Worm (Caenorhabditis elegans): ENCODE results near the gene F22F7.12.

F22F7.12 gene

DNA sequence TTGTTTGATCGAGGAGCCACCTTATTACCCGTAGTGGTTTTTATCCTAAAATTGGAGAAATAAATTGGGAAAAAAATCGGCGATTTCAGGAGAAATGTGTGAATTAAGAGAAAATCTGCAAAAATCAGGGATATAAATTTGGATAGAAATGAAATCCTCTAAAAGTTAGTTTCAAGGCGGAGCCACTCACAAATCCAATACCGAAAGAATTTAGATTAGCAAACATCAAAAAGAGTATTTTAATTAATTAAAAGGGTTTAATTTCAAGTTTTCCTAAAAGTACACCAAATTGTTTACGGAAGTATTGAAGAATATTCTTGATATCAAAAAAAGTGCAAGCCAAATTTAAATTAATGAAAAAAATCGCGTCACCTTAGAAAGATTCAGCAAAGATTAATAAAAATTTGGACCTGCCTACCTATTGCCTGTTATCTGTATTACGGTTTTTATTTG, 22.4 kb downstream of the F22F7.12 start, which contains the start of gene F22F7.8:
Gene F22F7.8 (minus strand): TSS at position 51 of the 453 bp plus-strand sequence.
- TF ChIP-seq nhr-25 (tag; optimal IDR thresholded peaks at IDR 0.05): no peak
- TF ChIP-seq snpc-4 (tag; optimal IDR thresholded peaks at IDR 0.05): no peak
- no peak for TF ChIP-seq nhr-67 (tag; optimal IDR thresholded peaks at IDR 0.05)
- no peak for TF ChIP-seq ama-1 (optimal IDR thresholded peaks at IDR 0.05)
- TF ChIP-seq nhr-11 (tag; optimal IDR thresholded peaks at IDR 0.05): no peak
- no peak for TF ChIP-seq fos-1 (tag; optimal IDR thresholded peaks at IDR 0.05)
- no peak for TF ChIP-seq zag-1 (tag; optimal IDR thresholded peaks at IDR 0.05)
- TF ChIP-seq ZK546.5 (tag; optimal IDR thresholded peaks at IDR 0.05): no peak
- no peak for TF ChIP-seq daf-12 (tag; optimal IDR thresholded peaks at IDR 0.05)
- no peak for TF ChIP-seq nhr-76 (tag; optimal IDR thresholded peaks at IDR 0.05)
- TF ChIP-seq ceh-28 (tag; optimal IDR thresholded peaks at IDR 0.05): no peak
- TF ChIP-seq unc-39 (tag; optimal IDR thresholded peaks at IDR 0.05): no peak
- TF ChIP-seq pha-4 (tag; optimal IDR thresholded peaks at IDR 0.05): no peak
- no peak for TF ChIP-seq lin-39 (tag; optimal IDR thresholded peaks at IDR 0.05)
- no peak for TF ChIP-seq skn-1 (tag; optimal IDR thresholded peaks at IDR 0.05)

DNA sequence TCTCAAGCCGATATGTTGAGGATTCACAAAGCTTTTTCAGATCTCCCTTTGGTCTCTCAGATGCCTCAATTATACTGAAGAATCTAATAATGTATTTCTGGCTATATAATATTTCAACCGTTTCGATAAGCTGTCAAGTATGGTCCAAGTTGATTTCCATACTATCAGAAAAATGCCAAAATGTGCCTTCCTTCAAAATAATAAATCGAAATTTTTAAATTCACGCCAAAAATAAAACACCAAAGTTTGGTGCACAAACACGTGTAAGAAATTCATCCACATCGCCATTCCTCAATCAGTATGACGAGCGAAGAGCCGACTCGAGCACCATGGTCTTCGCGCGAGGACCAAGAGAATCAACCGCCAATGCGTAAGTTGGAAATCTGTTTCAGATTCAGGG, 24.8 kb downstream of the F22F7.12 start, which contains the start of gene F22F7.11:
Gene F22F7.11 (plus strand): TSS at position 301 of the 400 bp plus-strand sequence.
- TF ChIP-seq nhr-25 (tag; optimal IDR thresholded peaks at IDR 0.05) (no peak), R02D3.7 (tag; optimal IDR thresholded peaks at IDR 0.05) (no peak), jun-1 (tag; optimal IDR thresholded peaks at IDR 0.05) (no peak), elt-2 (tag; optimal IDR thresholded peaks at IDR 0.05) (no peak), pha-4 (tag; optimal IDR thresholded peaks at IDR 0.05) (no peak), hmg-11 (tag; optimal IDR thresholded peaks at IDR 0.05) (no peak), skn-1 (tag; optimal IDR thresholded peaks at IDR 0.05) (no peak), ceh-16 (tag; optimal IDR thresholded peaks at IDR 0.05) (no peak), nhr-11 (tag; optimal IDR thresholded peaks at IDR 0.05) (no peak), ZK546.5 (tag; optimal IDR thresholded peaks at IDR 0.05) (no peak), snpc-4 (tag; optimal IDR thresholded peaks at IDR 0.05) (no peak), nhr-43 (tag; optimal IDR thresholded peaks at IDR 0.05; ENCODE audit: poor library complexity, severe bottlenecking) (no peak), mml-1 (tag; optimal IDR thresholded peaks at IDR 0.05) (no peak), tbx-2 (tag; optimal IDR thresholded peaks at IDR 0.05) (no peak), elt-3 (tag; optimal IDR thresholded peaks at IDR 0.05) (no peak), lin-39 (tag; optimal IDR thresholded peaks at IDR 0.05) (no peak), aly-2 (tag; optimal IDR thresholded peaks at IDR 0.05) (no peak)

DNA sequence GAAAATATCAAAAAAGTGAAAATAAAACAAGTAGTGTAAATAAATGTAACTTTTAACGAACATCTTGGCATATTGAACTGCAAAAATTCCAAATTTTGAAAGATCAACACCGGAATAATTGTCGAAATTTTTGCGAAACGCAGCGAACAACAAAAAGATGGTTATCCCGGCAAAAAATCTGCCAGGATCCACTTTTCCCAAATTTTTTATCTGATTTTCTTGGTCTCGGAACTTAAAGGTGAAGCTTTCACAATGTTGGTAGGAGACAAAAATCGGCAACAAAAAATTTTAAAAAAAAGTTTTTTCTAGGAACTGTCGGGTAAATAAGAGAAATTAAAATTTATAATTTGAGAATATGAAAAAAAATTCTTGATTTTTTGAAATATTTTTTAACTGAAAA, 25.7 kb downstream of the F22F7.12 start, which contains the start of gene bgnt-1.2:
Gene bgnt-1.2 (minus strand): TSS at position 101 of the 400 bp plus-strand sequence.
- TF ChIP-seq jun-1 (tag; optimal IDR thresholded peaks at IDR 0.05): no peak
- no peak for TF ChIP-seq fkh-2 (tag; optimal IDR thresholded peaks at IDR 0.05)
- no peak for TF ChIP-seq ZK546.5 (tag; optimal IDR thresholded peaks at IDR 0.05)
- TF ChIP-seq ceh-82 (tag; optimal IDR thresholded peaks at IDR 0.05): no peak
- no peak for TF ChIP-seq nhr-77 (tag; optimal IDR thresholded peaks at IDR 0.05)
- no peak for TF ChIP-seq unc-62 (GFP tag; optimal IDR thresholded peaks at IDR 0.05)
- no peak for TF ChIP-seq nhr-67 (tag; optimal IDR thresholded peaks at IDR 0.05)
- no peak for TF ChIP-seq sea-2 (GFP tag; optimal IDR thresholded peaks at IDR 0.05)

DNA sequence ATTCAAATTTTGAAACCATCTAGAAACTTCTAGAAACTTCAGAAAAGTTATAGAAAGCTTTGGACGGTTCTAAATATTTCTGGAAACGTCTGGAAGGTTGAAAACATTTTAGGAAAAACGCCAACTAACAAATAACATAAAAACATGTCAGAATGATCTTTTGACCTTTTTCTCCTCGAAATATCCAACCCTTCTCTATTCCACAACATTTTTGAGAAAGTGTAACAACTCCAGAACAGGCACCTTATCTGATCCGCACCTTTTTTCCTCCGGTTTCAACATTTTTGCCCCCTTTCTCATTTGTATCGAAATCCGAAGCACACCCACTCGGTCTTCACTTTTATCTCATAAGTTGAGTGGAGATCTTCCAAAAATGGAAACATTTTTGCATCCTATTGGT, 33.9 kb downstream of the F22F7.12 start, which contains the start of gene F22F7.3:
Gene F22F7.3 (plus strand): TSS at position 301 of the 400 bp plus-strand sequence.
- TF ChIP-seq nhr-67 (tag; optimal IDR thresholded peaks at IDR 0.05): no peak
- TF ChIP-seq elt-3 (tag; optimal IDR thresholded peaks at IDR 0.05): no peak
- TF ChIP-seq ceh-16 (tag; optimal IDR thresholded peaks at IDR 0.05): no peak
- TF ChIP-seq eor-1 (tag; optimal IDR thresholded peaks at IDR 0.05): no peak
- TF ChIP-seq nhr-11 (tag; optimal IDR thresholded peaks at IDR 0.05): no peak
- no peak for TF ChIP-seq fos-1 (tag; optimal IDR thresholded peaks at IDR 0.05)
- no peak for TF ChIP-seq ZK546.5 (tag; optimal IDR thresholded peaks at IDR 0.05)
- TF ChIP-seq lin-39 (tag; optimal IDR thresholded peaks at IDR 0.05): no peak
- no peak for TF ChIP-seq unc-39 (tag; optimal IDR thresholded peaks at IDR 0.05)
- no peak for TF ChIP-seq nhr-12 (tag; optimal IDR thresholded peaks at IDR 0.05)
- no peak for TF ChIP-seq nhr-43 (tag; optimal IDR thresholded peaks at IDR 0.05; ENCODE audit: poor library complexity, severe bottlenecking)
- no peak for TF ChIP-seq nhr-76 (tag; optimal IDR thresholded peaks at IDR 0.05)
- no peak for TF ChIP-seq ztf-11 (tag; optimal IDR thresholded peaks at IDR 0.05)
- no peak for TF ChIP-seq skn-1 (tag; optimal IDR thresholded peaks at IDR 0.05)
- TF ChIP-seq nhr-23 (tag; optimal IDR thresholded peaks at IDR 0.05): no peak

DNA sequence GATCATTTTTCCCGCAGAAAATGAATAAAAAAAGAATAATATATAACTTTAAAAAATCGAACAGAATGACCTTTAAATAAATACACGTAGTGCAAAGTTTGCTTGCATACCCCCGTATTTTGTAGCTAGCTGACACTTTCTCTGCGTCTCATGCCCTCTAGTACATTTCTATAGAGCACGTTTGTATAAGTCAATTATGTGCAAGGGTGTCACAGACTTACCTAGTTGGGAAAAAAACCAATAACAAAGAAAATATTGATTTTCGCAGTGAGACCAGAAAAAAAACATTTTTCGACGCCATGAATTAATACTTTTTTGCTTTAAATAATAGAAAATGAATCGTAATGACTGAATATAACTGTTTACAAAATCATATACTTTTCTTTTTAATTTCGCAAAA, 35.0 kb downstream of the F22F7.12 start, which contains the start of gene ckb-4:
Gene ckb-4 (minus strand): TSS at position 140 of the 400 bp plus-strand sequence.
- no peak for TF ChIP-seq R02D3.7 (tag; optimal IDR thresholded peaks at IDR 0.05)
- no peak for TF ChIP-seq nhr-67 (tag; optimal IDR thresholded peaks at IDR 0.05)
- no peak for TF ChIP-seq zag-1 (tag; optimal IDR thresholded peaks at IDR 0.05)
- TF ChIP-seq ZK546.5 (tag; optimal IDR thresholded peaks at IDR 0.05): no peak
- no peak for TF ChIP-seq nhr-43 (tag; optimal IDR thresholded peaks at IDR 0.05; ENCODE audit: poor library complexity, severe bottlenecking)
- no peak for TF ChIP-seq egl-5 (tag; optimal IDR thresholded peaks at IDR 0.05)
- TF ChIP-seq nhr-25 (tag; optimal IDR thresholded peaks at IDR 0.05): peak; percentile 11
- peak; percentile 86 for TF ChIP-seq pha-4 (tag; optimal IDR thresholded peaks at IDR 0.05)
- TF ChIP-seq fkh-2 (tag; optimal IDR thresholded peaks at IDR 0.05): no peak
- TF ChIP-seq pqm-1 (tag; optimal IDR thresholded peaks at IDR 0.05): no peak
- TF ChIP-seq aly-2 (tag; optimal IDR thresholded peaks at IDR 0.05): no peak
- no peak for TF ChIP-seq jun-1 (tag; optimal IDR thresholded peaks at IDR 0.05)
- TF ChIP-seq nhr-237 (tag; optimal IDR thresholded peaks at IDR 0.05): no peak
- TF ChIP-seq snpc-4 (tag; optimal IDR thresholded peaks at IDR 0.05): peak; percentile 72
- no peak for TF ChIP-seq tbx-2 (tag; optimal IDR thresholded peaks at IDR 0.05)
- no peak for TF ChIP-seq ztf-11 (tag; optimal IDR thresholded peaks at IDR 0.05)
- no peak for TF ChIP-seq daf-12 (tag; optimal IDR thresholded peaks at IDR 0.05)
- TF ChIP-seq ama-1 (optimal IDR thresholded peaks at IDR 0.05): no peak
- TF ChIP-seq fos-1 (tag; optimal IDR thresholded peaks at IDR 0.05): no peak
- TF ChIP-seq hmg-11 (tag; optimal IDR thresholded peaks at IDR 0.05): peak; percentile 58
- peak; percentile 15 for TF ChIP-seq lin-39 (tag; optimal IDR thresholded peaks at IDR 0.05)
- peak; percentile 36 for TF ChIP-seq elt-2 (tag; optimal IDR thresholded peaks at IDR 0.05)
- peak; percentile 60 for TF ChIP-seq lin-15B (tag; optimal IDR thresholded peaks at IDR 0.05)
- TF ChIP-seq nhr-28 (tag; optimal IDR thresholded peaks at IDR 0.05): no peak
- peak; percentile 39 for TF ChIP-seq nhr-23 (tag; optimal IDR thresholded peaks at IDR 0.05)
- TF ChIP-seq nfya-1 (tag; optimal IDR thresholded peaks at IDR 0.05; ENCODE audit: insufficient read depth): no peak
